Worm (Caenorhabditis elegans): ENCODE results near the gene gldi-6.
"Not testable (repeated sequence)": the region's sequence is repeated elsewhere in the genome, so short reads cannot be mapped to it uniquely, and the experiment has no call there.

Gene gldi-6

DNA sequence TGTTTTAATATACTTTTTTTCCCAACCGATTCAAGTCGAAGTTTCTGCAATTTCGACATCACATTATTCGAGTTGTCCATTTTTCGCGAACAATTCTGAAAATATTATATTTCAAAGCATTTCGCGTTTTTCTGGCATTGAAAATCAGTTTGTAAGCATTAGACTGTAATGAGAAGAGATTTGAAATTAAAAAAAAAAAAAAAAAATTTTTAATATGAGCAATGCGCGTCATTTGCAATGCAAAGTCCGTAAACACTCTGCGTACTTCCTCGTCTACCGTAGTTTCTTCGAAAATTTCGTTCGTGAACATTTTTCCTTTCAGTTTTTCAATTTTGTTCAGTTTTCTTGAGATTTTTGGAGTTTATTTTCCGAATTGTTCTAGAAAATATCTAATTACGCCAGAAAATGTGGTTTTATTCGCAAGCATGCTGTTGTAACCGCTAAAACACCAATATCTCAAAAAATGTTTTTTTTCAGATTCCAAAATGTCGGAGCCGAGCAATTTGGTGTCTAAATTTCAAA lies 1.4 kb upstream of the gldi-6 start, which contains the start of the genes C16C8.5 and C16C8.16:
TSS of gene C16C8.5 (minus strand) at position 101 of the 522 bp plus-strand sequence.
TSS of gene C16C8.16 (plus strand) at position 472 of the 522 bp plus-strand sequence.
- TF ChIP-seq ceh-82 (tag; optimal IDR thresholded peaks at IDR 0.05): no peak
- no peak for TF ChIP-seq tlp-1 (tag; optimal IDR thresholded peaks at IDR 0.05)
- no peak for TF ChIP-seq blmp-1 (tag; optimal IDR thresholded peaks at IDR 0.05)
- no peak for TF ChIP-seq nhr-71 (tag; optimal IDR thresholded peaks at IDR 0.05)
- TF ChIP-seq alr-1 (tag; optimal IDR thresholded peaks at IDR 0.05; ENCODE audit: borderline replicate concordance): no peak
- TF ChIP-seq ama-1 (optimal IDR thresholded peaks at IDR 0.05): no peak
- no peak for TF ChIP-seq ceh-63 (GFP tag; optimal IDR thresholded peaks at IDR 0.05)
- TF ChIP-seq ceh-88 (GFP tag; IDR thresholded peaks at IDR 0.05): no peak
- no peak for TF ChIP-seq C34B4.2 (tag; optimal IDR thresholded peaks at IDR 0.05)
- no peak for TF ChIP-seq lin-14 (GFP tag; optimal IDR thresholded peaks at IDR 0.05)
- no peak for TF ChIP-seq sptf-1 (tag; optimal IDR thresholded peaks at IDR 0.05)
- no peak for TF ChIP-seq C16A3.4 (tag; optimal IDR thresholded peaks at IDR 0.05)

DNA sequence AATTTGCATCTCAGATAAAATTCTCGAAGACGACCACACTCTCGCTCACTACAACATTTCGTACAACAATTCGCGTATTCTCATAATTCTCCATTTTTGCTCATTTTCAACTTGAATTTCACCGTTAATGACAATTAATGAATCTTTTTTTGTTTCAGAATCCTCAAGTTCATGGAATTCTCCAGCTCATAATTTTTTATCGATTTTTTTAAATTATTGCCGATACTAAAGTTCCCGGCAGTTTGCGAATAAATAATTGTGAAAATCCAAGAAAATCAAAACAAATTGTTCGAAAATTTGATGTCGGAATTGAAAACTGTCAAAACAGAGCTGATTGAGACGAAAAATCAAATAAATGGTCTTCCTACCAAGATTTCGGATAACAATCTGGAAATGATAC lies 1.2 kb downstream of the gldi-6 start, which contains the start of gene C16C8.21:
TSS of gene C16C8.21 (plus strand) at position 301 of the 400 bp plus-strand sequence.
- TF ChIP-seq vab-15 (tag; optimal IDR thresholded peaks at IDR 0.05) (no peak), alr-1 (tag; optimal IDR thresholded peaks at IDR 0.05; ENCODE audit: borderline replicate concordance) (no peak), tlp-1 (tag; optimal IDR thresholded peaks at IDR 0.05) (no peak), pag-3 (tag; optimal IDR thresholded peaks at IDR 0.05; ENCODE audit: borderline replicate concordance, insufficient read depth) (no peak), pqm-1 (tag; optimal IDR thresholded peaks at IDR 0.05) (no peak), ceh-82 (tag; optimal IDR thresholded peaks at IDR 0.05) (no peak), nhr-20 (tag; optimal IDR thresholded peaks at IDR 0.05) (no peak), ztf-4 (tag; optimal IDR thresholded peaks at IDR 0.05) (no peak)

ce11 chrII:3448776-3449280 lies 2.1 kb downstream of the gldi-6 start, which contains the start of gene C16C8.25:
TSS of gene C16C8.25 (plus strand) at chrII:3449230.
- TF ChIP-seq vab-15 (tag; optimal IDR thresholded peaks at IDR 0.05): no peak
- TF ChIP-seq ceh-82 (tag; optimal IDR thresholded peaks at IDR 0.05): no peak
- no peak for TF ChIP-seq zip-4 (GFP tag; optimal IDR thresholded peaks at IDR 0.05)
- no peak for TF ChIP-seq ceh-90 (tag; optimal IDR thresholded peaks at IDR 0.05)
- TF ChIP-seq lin-14 (GFP tag; optimal IDR thresholded peaks at IDR 0.05): no peak

DNA sequence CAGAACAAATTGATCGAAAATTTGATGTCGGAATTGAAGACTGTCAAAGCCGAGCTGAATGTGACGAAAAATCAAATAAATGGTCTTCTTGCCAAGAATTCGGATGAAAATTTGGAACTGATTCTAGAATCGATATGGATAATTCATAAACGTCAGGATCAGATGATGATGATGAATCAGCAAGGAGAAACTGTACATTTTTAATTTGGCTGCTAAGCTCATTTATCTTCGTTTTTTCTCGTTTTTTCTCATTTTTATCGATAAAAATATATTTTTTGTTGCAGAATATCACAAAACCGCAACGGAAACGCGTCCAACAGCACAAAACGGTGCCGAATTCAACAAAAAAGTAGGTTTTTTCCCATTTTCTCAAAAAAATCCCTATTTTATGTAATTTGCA lies 2.8 kb downstream of the gldi-6 start, which contains the start of gene C16C8.14:
TSS of gene C16C8.14 (plus strand) at position 301 of the 400 bp plus-strand sequence.
- not testable (repeated sequence) for TF ChIP-seq egl-27 (tag; optimal IDR thresholded peaks at IDR 0.05); ets-5 (GFP tag; IDR thresholded peaks at IDR 0.05); ces-1 (GFP tag; optimal IDR thresholded peaks at IDR 0.05)

- TF ChIP-seq C16A3.4 (tag; optimal IDR thresholded peaks at IDR 0.05): no peak
- no peak for TF ChIP-seq Y116A8C.19 (tag; optimal IDR thresholded peaks at IDR 0.05; ENCODE audit: borderline replicate concordance)
- TF ChIP-seq fkh-8 (tag; optimal IDR thresholded peaks at IDR 0.05): no peak
- TF ChIP-seq hlh-4 (tag; optimal IDR thresholded peaks at IDR 0.05): no peak
- TF ChIP-seq efl-1 (optimal IDR thresholded peaks at IDR 0.05): no peak
- no peak for TF ChIP-seq efl-1 (GFP tag; optimal IDR thresholded peaks at IDR 0.05 in 1 of 2)
- no peak for TF ChIP-seq lir-3 (tag; optimal IDR thresholded peaks at IDR 0.05; ENCODE audit: poor library complexity)
- no peak for TF ChIP-seq xbp-1 (tag; optimal IDR thresholded peaks at IDR 0.05)
- TF ChIP-seq nhr-90 (tag; optimal IDR thresholded peaks at IDR 0.05; ENCODE audit: poor library complexity): no peak
- no peak for TF ChIP-seq lsy-2 (tag; optimal IDR thresholded peaks at IDR 0.05)
- TF ChIP-seq unc-30 (tag; optimal IDR thresholded peaks at IDR 0.05): no peak
- no peak for TF ChIP-seq mep-1 (tag; optimal IDR thresholded peaks at IDR 0.05)
Observed at ce11 chrII:3452421-3452820, 5.7 kb downstream of the gldi-6 start, which contains the start of gene C16C8.12. TSS of gene C16C8.12 (plus strand) at chrII:3452721.

Data from whole organism, L1 larva.